Worm (Caenorhabditis elegans): ENCODE measurements around the gene srsx-2.

Gene srsx-2

DNA sequence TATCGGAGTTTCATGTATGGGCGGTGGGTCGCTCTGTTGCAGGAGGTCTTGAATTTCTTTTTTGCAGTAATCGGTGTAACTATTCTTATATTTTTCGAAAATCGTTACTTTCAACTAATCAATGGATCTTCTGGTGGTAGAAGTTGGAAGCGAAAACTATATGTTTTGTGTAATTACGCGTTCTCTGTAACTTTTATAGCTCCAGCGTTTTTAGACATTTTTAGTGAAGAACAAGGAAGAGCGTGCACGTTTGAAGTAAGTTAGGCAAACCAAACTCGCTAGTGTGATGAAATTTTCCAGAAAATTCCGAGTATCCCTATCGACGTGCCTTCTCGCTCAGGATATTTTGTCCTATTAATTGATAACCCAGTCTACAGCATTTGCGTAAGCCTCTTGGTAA is 1.2 kb upstream of the srsx-2 start, which contains the start of gene srh-154:
Gene srh-154 (plus strand): TSS at position 301 of the 400 bp plus-strand sequence.
- TF ChIP-seq athp-1 (tag; optimal IDR thresholded peaks at IDR 0.05): no peak
- TF ChIP-seq let-607 (tag; optimal IDR thresholded peaks at IDR 0.05): no peak
- no peak for TF ChIP-seq lir-1 (GFP tag; conservative IDR thresholded peaks at IDR 0.05)
- TF ChIP-seq ZK185.1 (tag; optimal IDR thresholded peaks at IDR 0.05; ENCODE audit: poor library complexity, severe bottlenecking): no peak
- TF ChIP-seq snpc-1.3 (tag; optimal IDR thresholded peaks at IDR 0.05; ENCODE audit: insufficient read depth): no peak

DNA sequence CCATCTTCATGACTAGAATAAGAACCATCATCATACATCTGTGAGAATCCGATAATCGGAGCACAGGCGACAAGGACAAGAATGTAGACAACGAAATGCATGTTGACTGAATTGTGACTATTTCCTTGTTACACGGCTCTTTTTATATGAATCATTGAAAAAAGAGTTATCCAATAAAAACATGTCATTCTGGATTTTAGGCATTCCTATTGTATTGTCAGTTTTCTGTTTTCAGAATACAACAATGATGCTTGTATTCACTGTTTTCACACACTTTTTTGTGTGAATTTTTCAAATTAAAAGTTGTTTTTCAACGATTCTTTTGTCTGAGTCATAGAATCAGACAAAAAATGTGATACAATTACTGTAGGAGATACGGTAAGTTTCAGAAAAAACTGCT is 1.7 kb downstream of the srsx-2 start, which contains the start of gene F20E11.18:
Gene F20E11.18 (minus strand): TSS at position 101 of the 400 bp plus-strand sequence.
- TF ChIP-seq F37B4.10 (GFP tag; IDR thresholded peaks at IDR 0.05) (no peak), ztf-22 (GFP tag; optimal IDR thresholded peaks at IDR 0.05) (no peak), K11D2.4 (GFP tag; IDR thresholded peaks at IDR 0.05) (no peak), bed-2 (GFP tag; IDR thresholded peaks at IDR 0.05) (no peak), hlh-26 (GFP tag; conservative IDR thresholded peaks at IDR 0.05) (no peak), xnd-1 (tag; optimal IDR thresholded peaks at IDR 0.05) (no peak), ceh-100 (GFP tag; IDR thresholded peaks at IDR 0.05) (no peak), T26A5.8 (tag; optimal IDR thresholded peaks at IDR 0.05) (no peak)

DNA sequence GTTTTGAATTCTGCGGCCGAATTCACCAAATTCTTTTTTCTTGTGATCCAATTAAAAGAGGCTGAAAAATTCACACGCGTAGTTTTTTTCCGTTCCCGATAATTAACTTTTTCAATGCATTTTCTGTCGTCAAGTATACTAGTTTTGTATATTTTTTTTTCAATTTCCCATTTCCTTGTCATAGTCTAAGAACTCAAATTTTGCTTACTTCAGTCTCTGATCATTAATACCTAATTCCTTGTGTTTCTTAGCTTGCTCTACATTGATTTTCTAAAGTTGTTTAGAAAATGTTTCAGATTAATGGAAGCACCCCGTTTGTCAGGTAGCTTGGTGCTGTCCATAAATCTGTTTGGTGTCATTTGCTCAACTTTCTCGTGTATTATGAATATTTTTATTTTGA is 7.3 kb downstream of the srsx-2 start, which contains the start of gene srbc-27:
Gene srbc-27 (plus strand): TSS at position 301 of the 400 bp plus-strand sequence.
- no peak for TF ChIP-seq rcor-1 (GFP tag; IDR thresholded peaks at IDR 0.05)
- TF ChIP-seq gei-17 (GFP tag; optimal IDR thresholded peaks at IDR 0.05): no peak
- no peak for TF ChIP-seq sea-2 (GFP tag; IDR thresholded peaks at IDR 0.05)
- TF ChIP-seq pbrm-1 (GFP tag; IDR thresholded peaks at IDR 0.05): no peak
- no peak for TF ChIP-seq rpc-1 (optimal IDR thresholded peaks at IDR 0.05)
- TF ChIP-seq rpc-1 (tag; optimal IDR thresholded peaks at IDR 0.05): no peak
- TF ChIP-seq hmg-20 (GFP tag; IDR thresholded peaks at IDR 0.05): no peak
- no peak for TF ChIP-seq F55B11.4 (tag; optimal IDR thresholded peaks at IDR 0.05; ENCODE audit: borderline replicate concordance, insufficient read depth)
- TF ChIP-seq zfh-2 (GFP tag; conservative IDR thresholded peaks at IDR 0.05): no peak
- TF ChIP-seq rec-8 (tag; optimal IDR thresholded peaks at IDR 0.05): no peak
- TF ChIP-seq ceh-40 (GFP tag; IDR thresholded peaks at IDR 0.05): no peak

DNA sequence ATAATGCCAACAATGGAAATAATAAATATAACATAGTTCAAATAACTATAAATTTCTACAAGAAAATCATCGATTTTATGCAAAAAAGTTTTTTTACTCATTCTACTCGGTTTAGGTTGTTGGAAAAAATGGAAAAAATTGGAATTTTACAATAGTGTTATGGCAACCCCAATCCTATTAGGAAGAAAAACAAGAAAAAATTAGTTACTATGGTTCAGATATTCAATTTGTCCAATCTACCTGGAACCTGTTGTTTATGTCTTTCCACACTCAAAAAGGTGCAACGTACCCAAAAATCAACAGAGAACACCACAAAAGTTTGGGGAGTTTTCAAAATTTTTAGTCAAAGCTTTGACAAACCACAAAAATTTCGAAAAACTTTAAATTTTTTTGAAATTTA is 8.2 kb downstream of the srsx-2 start, which contains the start of gene T27C5.10:
Gene T27C5.10 (minus strand): TSS at position 101 of the 400 bp plus-strand sequence.
- TF ChIP-seq him-1 (tag; optimal IDR thresholded peaks at IDR 0.05) (no peak), F39B2.1 (GFP tag; IDR thresholded peaks at IDR 0.05) (no peak), nfyb-1 (GFP tag; IDR thresholded peaks at IDR 0.05) (no peak), xnd-1 (tag; optimal IDR thresholded peaks at IDR 0.05) (no peak), F49E8.2 (tag; optimal IDR thresholded peaks at IDR 0.05; ENCODE audit: insufficient read depth) (no peak), nhr-27 (tag; optimal IDR thresholded peaks at IDR 0.05) (no peak), unc-130 (GFP tag; optimal IDR thresholded peaks at IDR 0.05) (no peak), ets-4 (GFP tag; optimal IDR thresholded peaks at IDR 0.05) (no peak), ceh-91 (GFP tag; IDR thresholded peaks at IDR 0.05) (no peak), pha-4 (tag; optimal IDR thresholded peaks at IDR 0.05) (no peak), chd-7 (tag; optimal IDR thresholded peaks at IDR 0.05) (no peak), F33H1.4 (GFP tag; IDR thresholded peaks at IDR 0.05) (no peak), Y67H2A.10 (GFP tag; conservative IDR thresholded peaks at IDR 0.05) (no peak), zfh-2 (GFP tag; conservative IDR thresholded peaks at IDR 0.05) (no peak), snpc-1.1 (tag; optimal IDR thresholded peaks at IDR 0.05; ENCODE audit: insufficient read depth) (no peak), hlh-12 (tag; optimal IDR thresholded peaks at IDR 0.05) (no peak), rec-8 (tag; optimal IDR thresholded peaks at IDR 0.05) (no peak), Y56A3A.18 (GFP tag; IDR thresholded peaks at IDR 0.05) (no peak), egl-44 (GFP tag; IDR thresholded peaks at IDR 0.05) (no peak)

Measured in whole organism, young adult.